Fruit fly (Drosophila melanogaster) whole organism: ENCODE measurements around the gene PolE2.

Experiments used
- CG8478 ChIP-seq: fragments of >200 bp; optimal IDR thresholded peaks from 2 replicates; lab custom pipeline; 2018; ENCODE audit warnings: inconsistent platforms
- pan ChIP-seq: fragments of >200 bp; optimal IDR thresholded peaks from 2 replicates; lab custom pipeline; 2017
- psq ChIP-seq: fragments of >200 bp; optimal IDR thresholded peaks from 2 replicates; lab custom pipeline; 2017
- usp ChIP-seq: fragments of >200 bp; optimal IDR thresholded peaks from 2 replicates; lab custom pipeline; 2017; ENCODE audit warnings: missing biosample characterization, missing genetic modification characterization, mixed read lengths

DNA sequence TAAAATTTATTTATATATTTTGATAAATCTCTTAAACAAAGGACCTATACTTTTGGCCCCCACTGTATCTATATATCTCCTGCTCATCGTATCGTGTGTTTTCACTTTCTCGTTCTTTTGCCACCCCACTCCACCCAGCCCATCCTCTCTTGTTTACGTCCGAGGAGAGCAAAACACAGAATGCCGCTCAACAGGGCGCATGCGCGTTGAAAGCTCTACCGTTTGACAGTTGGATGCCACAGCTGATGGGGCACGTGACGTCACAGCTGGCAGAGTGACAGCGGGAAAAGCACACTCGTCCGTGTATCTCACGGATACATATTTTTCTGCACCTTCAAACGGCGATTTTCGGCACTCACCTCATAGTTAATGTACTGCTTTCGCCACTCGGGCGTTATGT lies 23.5 kb upstream of the PolE2 start:
- TF ChIP-seq psq (lab: Kevin White, UChicago), result no peak
- no peak for TF ChIP-seq pan
- no peak for TF ChIP-seq CG8478 (lab: Kevin White, UChicago)
- TF ChIP-seq usp, result no peak
